Worm (Caenorhabditis elegans): ENCODE measurements around the gene him-8.

ce11 chrIV:10571020-10571419, 9.3 kb downstream of the him-8 start:
- TF ChIP-seq cog-1 (tag; optimal IDR thresholded peaks at IDR 0.05), result no peak
- no peak for TF ChIP-seq med-1 (GFP tag; optimal IDR thresholded peaks at IDR 0.05; ENCODE audit: insufficient read depth)

Data from whole organism, midembryonic.